Worm (Caenorhabditis elegans) whole organism, midembryonic: ENCODE data around the gene imph-1.

Source experiments
- T22C8.4 ChIP-seq: fragments of 200-800 bp; sonication (Bioruptor generic); IDR thresholded peaks from 2 replicates; pipeline ENCODE4 v1.3.6; 2022; ENCODE audit warnings: missing genetic modification characterization, missing compliant biosample characterization
- cog-1 ChIP-seq: sonication (generic microtip); optimal IDR thresholded peaks from 2 replicates; lab custom pipeline; 2016; ENCODE audit warnings: missing genetic modification characterization, missing compliant biosample characterization
- flt-1 ChIP-seq: fragments of 200-800 bp; sonication (Bioruptor generic); IDR thresholded peaks from 2 replicates; pipeline ENCODE4 v1.3.6; 2022; ENCODE audit warnings: missing genetic modification characterization, missing compliant biosample characterization
- klf-2 ChIP-seq: fragments of 200-800 bp; sonication (Bioruptor generic); conservative IDR thresholded peaks from 2 replicates; pipeline ENCODE4 v1.3.6; 2022; ENCODE audit warnings: missing genetic modification reagents, missing genetic modification characterization, missing compliant biosample characterization
- med-1 ChIP-seq: sonication (generic microtip); optimal IDR thresholded peaks from 2 replicates; lab custom pipeline; 2017; ENCODE audit warnings: missing genetic modification characterization, mild to moderate bottlenecking, missing compliant biosample characterization, antibody characterized with exemption, missing genetic modification reagents; ENCODE audit not compliant: insufficient read depth
- ref-1 ChIP-seq: fragments of 200-800 bp; sonication (Bioruptor generic); conservative IDR thresholded peaks from 2 replicates; pipeline ENCODE4 v1.3.6; 2022; ENCODE audit warnings: missing genetic modification reagents, missing genetic modification characterization, missing compliant biosample characterization
- tab-1 ChIP-seq: fragments of 200-800 bp; sonication (Bioruptor generic); IDR thresholded peaks from 2 replicates; pipeline ENCODE4 v1.3.6; 2022; ENCODE audit warnings: missing genetic modification characterization, missing compliant biosample characterization
- ztf-23 ChIP-seq: fragments of 200-800 bp; sonication (Bioruptor generic); IDR thresholded peaks from 2 replicates; pipeline ENCODE4 v1.3.6; 2022; ENCODE audit warnings: missing genetic modification reagents, missing genetic modification characterization, missing compliant biosample characterization
- ztf-29 ChIP-seq: fragments of 200-800 bp; sonication (Bioruptor generic); IDR thresholded peaks from 2 replicates; pipeline ENCODE4 v1.3.6; 2022; ENCODE audit warnings: missing genetic modification reagents, missing genetic modification characterization, missing compliant biosample characterization

The imph-1 gene

ce11 chrIII:4581495-4581894, 28.1 kb downstream of the imph-1 start, which contains the start of gene F35G12.12:
TSS of gene F35G12.12 (plus strand) at chrIII:4581795.
- TF ChIP-seq ztf-29 (GFP tag; lab: Robert Waterston, UW) (no peak), ref-1 (GFP tag; lab: Robert Waterston, UW) (no peak), med-1 (GFP tag; lab: Kevin White, UChicago) (no peak), flt-1 (no peak), cog-1 (tag; lab: Kevin White, UChicago) (no peak)

- no peak for TF ChIP-seq T22C8.4 (GFP tag; lab: Robert Waterston, UW)
- TF ChIP-seq flt-1, result no peak
- TF ChIP-seq tab-1 (GFP tag; lab: Robert Waterston, UW), result no peak
- no peak for TF ChIP-seq med-1 (GFP tag; lab: Kevin White, UChicago)
- no peak for TF ChIP-seq cog-1 (tag; lab: Kevin White, UChicago)
- no peak for TF ChIP-seq ztf-23 (GFP tag; lab: Robert Waterston, UW)
- no peak for TF ChIP-seq ztf-29 (GFP tag; lab: Robert Waterston, UW)
- TF ChIP-seq klf-2 (GFP tag; lab: Robert Waterston, UW), result no peak
- TF ChIP-seq ref-1 (GFP tag; lab: Robert Waterston, UW), result no peak
These were observed 30.7 kb downstream of the imph-1 start, which contains the start of gene F35G12.5 for ce11 chrIII:4584068-4584566. TSS of gene F35G12.5 (plus strand) at chrIII:4584118.

- TF ChIP-seq flt-1 (no peak; the same call in 1 of the 2 replicates), ztf-23 (GFP tag; lab: Robert Waterston, UW) (peak; percentile 34; the same call in 1 of the 2 replicates), T22C8.4 (GFP tag; lab: Robert Waterston, UW) (0 out of 2 replicates have a peak, but pooled peaks have one; percentile 20)
These were observed 33.8 kb downstream of the imph-1 start, which contains the start of the genes F35G12.7 and smc-4 for ce11 chrIII:4587177-4587576. TSS of gene F35G12.7 (minus strand) at chrIII:4587330. TSS of gene smc-4 (plus strand) at chrIII:4587501.

ce11 chrIII:4593098-4593697, 39.8 kb downstream of the imph-1 start, which contains the start of gene erh-2:
TSS of gene erh-2 (plus strand) at chrIII:4593231.
- TF ChIP-seq T22C8.4 (GFP tag; lab: Robert Waterston, UW), result no peak
- TF ChIP-seq klf-2 (GFP tag; lab: Robert Waterston, UW), result no peak

- no peak for TF ChIP-seq tab-1 (GFP tag; lab: Robert Waterston, UW)
- no peak for TF ChIP-seq med-1 (GFP tag; lab: Kevin White, UChicago)
- no peak for TF ChIP-seq ztf-23 (GFP tag; lab: Robert Waterston, UW)
- no peak for TF ChIP-seq ztf-29 (GFP tag; lab: Robert Waterston, UW)
- no peak for TF ChIP-seq cog-1 (tag; lab: Kevin White, UChicago)
- TF ChIP-seq T22C8.4 (GFP tag; lab: Robert Waterston, UW), result no peak
- no peak for TF ChIP-seq flt-1
- no peak for TF ChIP-seq ref-1 (GFP tag; lab: Robert Waterston, UW)
- TF ChIP-seq klf-2 (GFP tag; lab: Robert Waterston, UW), result no peak
These were observed 40.9 kb downstream of the imph-1 start, which contains the start of gene apc-11 for ce11 chrIII:4594324-4594723. TSS of gene apc-11 (minus strand) at chrIII:4594424.

- TF ChIP-seq klf-2 (GFP tag; lab: Robert Waterston, UW) (no peak), T22C8.4 (GFP tag; lab: Robert Waterston, UW) (no peak), med-1 (GFP tag; lab: Kevin White, UChicago) (no peak), cog-1 (tag; lab: Kevin White, UChicago) (no peak), tab-1 (GFP tag; lab: Robert Waterston, UW) (no peak), ztf-23 (GFP tag; lab: Robert Waterston, UW) (no peak), ref-1 (GFP tag; lab: Robert Waterston, UW) (no peak), ztf-29 (GFP tag; lab: Robert Waterston, UW) (no peak), flt-1 (no peak)
These were observed 41.5 kb downstream of the imph-1 start for ce11 chrIII:4594762-4595523.

ce11 chrIII:4595771-4596227, 42.4 kb downstream of the imph-1 start, which contains the start of gene asb-1:
TSS of gene asb-1 (minus strand) at chrIII:4595821.
- no peak for TF ChIP-seq klf-2 (GFP tag; lab: Robert Waterston, UW)
- TF ChIP-seq flt-1, result no peak
- no peak for TF ChIP-seq T22C8.4 (GFP tag; lab: Robert Waterston, UW)
- TF ChIP-seq ztf-29 (GFP tag; lab: Robert Waterston, UW), result no peak
- no peak for TF ChIP-seq cog-1 (tag; lab: Kevin White, UChicago)
- no peak for TF ChIP-seq tab-1 (GFP tag; lab: Robert Waterston, UW)
- TF ChIP-seq ref-1 (GFP tag; lab: Robert Waterston, UW), result no peak
- TF ChIP-seq med-1 (GFP tag; lab: Kevin White, UChicago), result no peak
- no peak for TF ChIP-seq ztf-23 (GFP tag; lab: Robert Waterston, UW)

ce11 chrIII:4600139-4600762, 46.8 kb downstream of the imph-1 start, which contains the start of gene mab-21:
TSS of gene mab-21 (plus strand) at chrIII:4600753.
- no peak for TF ChIP-seq med-1 (GFP tag; lab: Kevin White, UChicago)

- TF ChIP-seq T22C8.4 (GFP tag; lab: Robert Waterston, UW), result no peak
- no peak for TF ChIP-seq med-1 (GFP tag; lab: Kevin White, UChicago)
- TF ChIP-seq flt-1, result no peak
- TF ChIP-seq cog-1 (tag; lab: Kevin White, UChicago), result no peak
- TF ChIP-seq tab-1 (GFP tag; lab: Robert Waterston, UW), result no peak
- no peak for TF ChIP-seq klf-2 (GFP tag; lab: Robert Waterston, UW)
- no peak for TF ChIP-seq ztf-29 (GFP tag; lab: Robert Waterston, UW)
- no peak for TF ChIP-seq ztf-23 (GFP tag; lab: Robert Waterston, UW)
- no peak for TF ChIP-seq ref-1 (GFP tag; lab: Robert Waterston, UW)
These were observed 47.9 kb downstream of the imph-1 start for ce11 chrIII:4601286-4601685.
